Fruit fly (Drosophila melanogaster) whole organism, wandering third instar larva: ENCODE results near the gene CycB3.

Experiments
- Abd-B ChIP-seq: fragments of >200 bp; optimal IDR thresholded peaks from 2 replicates; lab custom pipeline; 2017; ENCODE audit warnings: missing biosample characterization, missing genetic modification characterization
- CG32264 ChIP-seq: fragments of 200-800 bp; sonication (Bioruptor generic); optimal IDR thresholded peaks from 2 replicates; lab custom pipeline; 2016; ENCODE audit warnings: missing biosample characterization, missing genetic modification characterization
- CG9705 ChIP-seq: fragments of 200-800 bp; sonication (Bioruptor generic); optimal IDR thresholded peaks from 2 replicates; lab custom pipeline; 2018; ENCODE audit warnings: missing biosample characterization, mild to moderate bottlenecking, missing genetic modification characterization
- CrebA ChIP-seq: fragments of 200-800 bp; sonication (Bioruptor generic); optimal IDR thresholded peaks from 2 replicates; lab custom pipeline; 2016; ENCODE audit warnings: missing biosample characterization, mild to moderate bottlenecking, missing genetic modification characterization, borderline replicate concordance
- Dfd ChIP-seq: fragments of >200 bp; optimal IDR thresholded peaks from 2 replicates; lab custom pipeline; 2017; ENCODE audit warnings: missing biosample characterization, missing genetic modification characterization
- Dif ChIP-seq: fragments of 200-275, 200-300 bp; sonication (Bioruptor generic); optimal IDR thresholded peaks from 2 replicates; lab custom pipeline; 2018; ENCODE audit warnings: missing biosample characterization, missing genetic modification characterization; ENCODE audit not compliant: partially characterized antibody
- GATAd ChIP-seq: sonication (Bioruptor generic); optimal IDR thresholded peaks from 2 replicates; lab custom pipeline; 2016; ENCODE audit warnings: missing biosample characterization, missing genetic modification characterization
- HLH106 ChIP-seq: fragments of 200-800 bp; optimal IDR thresholded peaks from 3 replicates; lab custom pipeline; 2019; ENCODE audit warnings: missing biosample characterization, mild to moderate bottlenecking, missing genetic modification characterization, moderate library complexity
- Hnf4 ChIP-seq: fragments of 200-800 bp; sonication (Bioruptor generic); optimal IDR thresholded peaks from 2 replicates; lab custom pipeline; 2016; ENCODE audit warnings: missing biosample characterization, mild to moderate bottlenecking, missing genetic modification characterization
- Hr78 ChIP-seq: fragments of >200 bp; optimal IDR thresholded peaks from 2 replicates; lab custom pipeline; 2017; ENCODE audit warnings: missing biosample characterization, missing genetic modification characterization
- Hr83 ChIP-seq: fragments of 200-300 bp; sonication (Bioruptor generic); optimal IDR thresholded peaks from 2 replicates; lab custom pipeline; 2016; ENCODE audit warnings: missing biosample characterization, mild to moderate bottlenecking, missing genetic modification characterization, moderate library complexity; ENCODE audit not compliant: poor library complexity, severe bottlenecking
- Jra ChIP-seq: sonication (Bioruptor generic); optimal IDR thresholded peaks from 2 replicates; lab custom pipeline; 2016; ENCODE audit warnings: missing biosample characterization, missing genetic modification characterization
- Mio ChIP-seq: sonication (Bioruptor generic); optimal IDR thresholded peaks from 2 replicates; lab custom pipeline; 2016; ENCODE audit warnings: missing biosample characterization, missing genetic modification characterization
- Myc ChIP-seq: fragments of >200 bp; optimal IDR thresholded peaks from 2 replicates; lab custom pipeline; 2017
- N ChIP-seq: fragments of >200 bp; optimal IDR thresholded peaks from 2 replicates; lab custom pipeline; 2018; ENCODE audit warnings: missing biosample characterization, missing external identifiers, missing genetic modification characterization
- OdsH ChIP-seq: fragments of 200-800 bp; sonication (Bioruptor generic); optimal IDR thresholded peaks from 2 replicates; lab custom pipeline; 2016; ENCODE audit warnings: missing biosample characterization, mild to moderate bottlenecking, missing genetic modification characterization
- Rel ChIP-seq, 2 experiments: fragments of 200-800 bp; sonication (Bioruptor generic) in 1 of 2; optimal IDR thresholded peaks; 2 replicates in 1 of 2; 3 replicates in 1 of 2; lab custom pipeline; 2016 to 2019; ENCODE audit warnings: mild to moderate bottlenecking in 2 of 2, missing biosample characterization in 2 of 2, missing genetic modification characterization in 2 of 2, moderate library complexity in 1 of 2
- Sp1 ChIP-seq: fragments of 200-800 bp; sonication (Bioruptor generic); optimal IDR thresholded peaks from 3 replicates; lab custom pipeline; 2019; ENCODE audit warnings: missing biosample characterization, mild to moderate bottlenecking, missing genetic modification characterization, moderate library complexity
- Vsx2 ChIP-seq: fragments of 200-300, 225-300 bp; sonication (Bioruptor generic); optimal IDR thresholded peaks from 2 replicates; lab custom pipeline; 2018; ENCODE audit warnings: missing biosample characterization, missing genetic modification characterization; ENCODE audit not compliant: partially characterized antibody
- br ChIP-seq: fragments of 200-800 bp; sonication (Bioruptor generic); optimal IDR thresholded peaks from 2 replicates; lab custom pipeline; 2016; ENCODE audit warnings: missing biosample characterization, missing genetic modification characterization
- brk ChIP-seq: fragments of 200-800 bp; sonication (Bioruptor generic); optimal IDR thresholded peaks from 2 replicates; lab custom pipeline; 2016; ENCODE audit warnings: missing biosample characterization, mild to moderate bottlenecking, missing genetic modification characterization
- dl ChIP-seq, 2 experiments: fragments of 175-275, 200-275 bp in 1 of 2; fragments of 200-275 bp in 1 of 2; sonication (Bioruptor generic); optimal IDR thresholded peaks; lab custom pipeline; 2018; ENCODE audit warnings: mild to moderate bottlenecking in 2 of 2, missing biosample characterization in 2 of 2, missing genetic modification characterization in 2 of 2, moderate library complexity in 2 of 2; ENCODE audit not compliant: partially characterized antibody in 2 of 2, insufficient read depth in 1 of 2
- dmrt93B ChIP-seq: fragments of 200-800 bp; sonication (Bioruptor generic); optimal IDR thresholded peaks from 2 replicates; lab custom pipeline; 2018; ENCODE audit warnings: missing biosample characterization, mild to moderate bottlenecking, missing genetic modification characterization
- dsf ChIP-seq: sonication (Bioruptor generic); optimal IDR thresholded peaks from 2 replicates; lab custom pipeline; 2016; ENCODE audit warnings: missing biosample characterization, missing genetic modification characterization, borderline replicate concordance
- ey ChIP-seq: fragments of 200-800 bp; sonication (Bioruptor generic); optimal IDR thresholded peaks from 2 replicates; lab custom pipeline; 2016; ENCODE audit warnings: missing biosample characterization, missing genetic modification characterization
- foxo ChIP-seq, 2 experiments: fragments of 200-800 bp; sonication (Bioruptor generic); optimal IDR thresholded peaks; 2 replicates in 1 of 2; 3 replicates in 1 of 2; lab custom pipeline; 2016 to 2017; ENCODE audit warnings: missing biosample characterization in 2 of 2, missing genetic modification characterization in 2 of 2
- fru ChIP-seq: fragments of 200-800 bp; sonication (Bioruptor generic); optimal IDR thresholded peaks from 3 replicates; lab custom pipeline; 2016; ENCODE audit warnings: missing biosample characterization, mild to moderate bottlenecking, missing genetic modification characterization
- h ChIP-seq: fragments of 200-800 bp; sonication (Bioruptor generic); optimal IDR thresholded peaks from 3 replicates; lab custom pipeline; 2016; ENCODE audit warnings: missing biosample characterization, mild to moderate bottlenecking, missing genetic modification characterization
- jim ChIP-seq: fragments of 175-275, 200-325 bp; sonication (Bioruptor generic); optimal IDR thresholded peaks from 2 replicates; lab custom pipeline; 2016; ENCODE audit warnings: missing biosample characterization, mild to moderate bottlenecking, missing genetic modification characterization
- lola ChIP-seq: fragments of >200 bp; optimal IDR thresholded peaks from 2 replicates; lab custom pipeline; 2017; ENCODE audit warnings: missing biosample characterization, missing genetic modification characterization
- pan ChIP-seq: fragments of >200 bp; optimal IDR thresholded peaks from 2 replicates; lab custom pipeline; 2017
- psq ChIP-seq: fragments of 200-800 bp; sonication (Bioruptor generic); optimal IDR thresholded peaks from 3 replicates; lab custom pipeline; 2017; ENCODE audit warnings: missing biosample characterization, mild to moderate bottlenecking, missing genetic modification characterization, moderate library complexity
- rgr ChIP-seq: fragments of 200-800 bp; sonication (Bioruptor generic); optimal IDR thresholded peaks from 3 replicates; lab custom pipeline; 2016; ENCODE audit warnings: missing biosample characterization, mild to moderate bottlenecking, missing genetic modification characterization
- sage ChIP-seq: fragments of 200-800 bp; sonication (Bioruptor generic); optimal IDR thresholded peaks from 2 replicates; lab custom pipeline; 2016; ENCODE audit warnings: missing biosample characterization, mild to moderate bottlenecking, missing genetic modification characterization
- sv ChIP-seq: fragments of 200-800 bp; sonication (Bioruptor generic); optimal IDR thresholded peaks from 3 replicates; lab custom pipeline; 2016; ENCODE audit warnings: missing biosample characterization, missing genetic modification characterization
- tai ChIP-seq: sonication (Bioruptor generic); optimal IDR thresholded peaks from 2 replicates; lab custom pipeline; 2016; ENCODE audit warnings: missing biosample characterization, missing genetic modification characterization
- usp ChIP-seq: fragments of >200 bp; optimal IDR thresholded peaks from 2 replicates; lab custom pipeline; 2017; ENCODE audit warnings: missing biosample characterization, missing genetic modification characterization
- woc ChIP-seq: sonication (Bioruptor generic); optimal IDR thresholded peaks from 2 replicates; lab custom pipeline; 2016; ENCODE audit warnings: missing biosample characterization, mild to moderate bottlenecking, missing genetic modification characterization

Gene CycB3

dm6 chr3R:24851429-24851828 is 19.2 kb downstream of the CycB3 start, which contains the start of gene Nct:
Gene Nct, plus strand, starts transcription at chr3R:24851601.
- TF ChIP-seq ey (no peak), brk (GFP tag; lab: Kevin White, UChicago) (no peak), Rel (GFP tag; optimal IDR thresholded peaks at IDR 0.05; lab: Kevin White, UChicago) (no peak), Rel (tag; optimal IDR thresholded peaks at IDR 0.05; lab: Kevin White, UChicago) (peak; percentile 59)

- no peak for TF ChIP-seq CrebA (GFP tag; lab: Kevin White, UChicago)
- TF ChIP-seq N: no peak
- no peak for TF ChIP-seq Dif (GFP tag; lab: Kevin White, UChicago)
- TF ChIP-seq lola (GFP tag; lab: Kevin White, UChicago): no peak
- TF ChIP-seq sv: peak; percentile 78
- TF ChIP-seq Hr83 (GFP tag; lab: Kevin White, UChicago): peak; percentile 98
- TF ChIP-seq brk (GFP tag; lab: Kevin White, UChicago): no peak
- TF ChIP-seq woc: no peak
- TF ChIP-seq pan (lab: Kevin White, UChicago): no peak
- TF ChIP-seq tai (GFP tag; lab: Kevin White, UChicago): no peak
- peak; percentile 74 for TF ChIP-seq psq
- peak; percentile 2 for TF ChIP-seq Mio (GFP tag; lab: Kevin White, UChicago)
- no peak for TF ChIP-seq usp (GFP tag; lab: Kevin White, UChicago)
- TF ChIP-seq Hnf4 (GFP tag; lab: Kevin White, UChicago): peak; percentile 97
- TF ChIP-seq dl (GFP tag; optimal IDR thresholded peaks at IDR 0.05; lab: Kevin White, UChicago; ENCODE audit: insufficient read depth in 1 of 2, partially characterized antibody in 2 of 2): no peak
- TF ChIP-seq Myc (lab: Kevin White, UChicago): peak; percentile 63
- TF ChIP-seq jim (GFP tag; lab: Kevin White, UChicago): peak; percentile 27
- peak; percentile 71 for TF ChIP-seq OdsH (GFP tag; lab: Kevin White, UChicago)
- no peak for TF ChIP-seq Rel (GFP tag; optimal IDR thresholded peaks at IDR 0.05; lab: Kevin White, UChicago)
- TF ChIP-seq Rel (tag; optimal IDR thresholded peaks at IDR 0.05; lab: Kevin White, UChicago): peak; percentile 27
- TF ChIP-seq foxo (GFP tag; optimal IDR thresholded peaks at IDR 0.05; lab: Kevin White, UChicago): peak in 1 of 2 experiments; percentile 88
- TF ChIP-seq sage (GFP tag; lab: Kevin White, UChicago): no peak
- TF ChIP-seq Vsx2: peak; percentile 21
- peak; percentile 89 for TF ChIP-seq Jra (GFP tag; lab: Kevin White, UChicago)
- peak; percentile 74 for TF ChIP-seq CG9705 (GFP tag; lab: Kevin White, UChicago)
- TF ChIP-seq ey: peak; percentile 74
- no peak for TF ChIP-seq Hr78 (GFP tag; lab: Kevin White, UChicago)
- peak; percentile 80 for TF ChIP-seq br (GFP tag; lab: Kevin White, UChicago)
- TF ChIP-seq CG32264 (GFP tag; lab: Kevin White, UChicago): no peak
- peak; percentile 76 for TF ChIP-seq dsf (GFP tag; lab: Kevin White, UChicago)
- TF ChIP-seq Abd-B (GFP tag; lab: Kevin White, UChicago): no peak
- no peak for TF ChIP-seq fru (GFP tag; lab: Kevin White, UChicago)
- TF ChIP-seq Dfd (GFP tag; lab: Kevin White, UChicago): no peak
- peak; percentile 69 for TF ChIP-seq HLH106 (tag; lab: Kevin White, UChicago)
- TF ChIP-seq Sp1 (GFP tag; lab: Kevin White, UChicago): no peak
- TF ChIP-seq dmrt93B (GFP tag; lab: Kevin White, UChicago): peak; percentile 54
- TF ChIP-seq rgr (GFP tag; lab: Kevin White, UChicago): peak; percentile 89
- TF ChIP-seq GATAd (GFP tag; lab: Kevin White, UChicago): peak; percentile 46
- peak; percentile 85 for TF ChIP-seq h (GFP tag; lab: Kevin White, UChicago)
- TF ChIP-seq, all 38 proteins: peak for 21
Observed at dm6 chr3R:24850420-24850819, 20.2 kb downstream of the CycB3 start, which contains the start of gene CG7006. Gene CG7006, plus strand, starts transcription at chr3R:24850627.
